Fruit fly (Drosophila melanogaster): ENCODE measurements around the gene CG6013.

DNA sequence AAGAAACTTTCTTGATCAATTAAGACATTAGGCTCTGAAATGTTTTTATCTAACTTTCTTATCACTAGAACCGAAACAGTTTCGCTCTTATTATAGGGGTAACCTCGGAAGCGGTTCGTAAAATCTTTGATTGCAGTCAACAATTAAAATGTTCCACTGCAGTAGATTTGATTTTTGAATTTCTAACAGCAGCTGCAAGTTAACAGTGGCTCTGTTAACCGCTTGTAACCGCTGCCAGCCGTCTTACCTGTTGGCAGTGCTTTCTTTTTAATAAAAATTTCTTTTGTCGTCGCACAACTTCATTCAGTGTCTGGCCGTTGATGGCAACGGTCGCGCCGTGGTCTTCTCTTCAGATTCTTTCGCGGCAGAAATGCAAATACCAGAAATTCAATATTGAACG is 1.9 kb downstream of the CG6013 start, which contains the start of gene CG6026:
- TF ChIP-seq OdsH (GFP tag; optimal IDR thresholded peaks at IDR 0.05) (no peak), psq (GFP tag; optimal IDR thresholded peaks at IDR 0.05) (no peak), Hr83 (GFP tag; optimal IDR thresholded peaks at IDR 0.05; ENCODE audit: poor library complexity, severe bottlenecking) (no peak), h (GFP tag; optimal IDR thresholded peaks at IDR 0.05) (no peak), brk (GFP tag; optimal IDR thresholded peaks at IDR 0.05) (no peak), CrebA (GFP tag; optimal IDR thresholded peaks at IDR 0.05; ENCODE audit: borderline replicate concordance) (no peak), Hnf4 (GFP tag; optimal IDR thresholded peaks at IDR 0.05) (no peak), GATAd (GFP tag; optimal IDR thresholded peaks at IDR 0.05) (no peak)
